Worm (Caenorhabditis elegans) whole organism, L4 larva: ENCODE results near the gene nkat-1.

Source experiments
- D1046.2 ChIP-seq: fragments of 200-800 bp; sonication (Bioruptor generic); IDR thresholded peaks from 2 replicates; pipeline ENCODE4 v1.3.6; 2022; ENCODE audit warnings: missing genetic modification characterization, missing compliant biosample characterization
- F10B5.3 ChIP-seq: sonication (generic microtip); optimal IDR thresholded peaks from 2 replicates; lab custom pipeline; 2016; ENCODE audit warnings: mild to moderate bottlenecking, missing genetic modification characterization, missing compliant biosample characterization
- F26F4.8 ChIP-seq: fragments of 200-800 bp; sonication (Bioruptor generic); conservative IDR thresholded peaks from 2 replicates; pipeline ENCODE4 v1.3.6; 2022; ENCODE audit warnings: missing genetic modification characterization, missing compliant biosample characterization
- F37D6.2 ChIP-seq: sonication (generic microtip); optimal IDR thresholded peaks from 2 replicates; lab custom pipeline; 2016; ENCODE audit warnings: mild to moderate bottlenecking, missing genetic modification characterization, missing compliant biosample characterization
- F44E2.7 ChIP-seq: fragments of 200-800 bp; sonication (Bioruptor generic); IDR thresholded peaks from 2 replicates; pipeline ENCODE4 v2.1.2; 2022; ENCODE audit warnings: missing genetic modification characterization, missing compliant biosample characterization
- R02D3.7 ChIP-seq: fragments of 150-350 bp; sonication (generic microtip); optimal IDR thresholded peaks from 3 replicates; lab custom pipeline; 2014; ENCODE audit warnings: missing biosample characterization, missing genetic modification characterization
- T20F7.1 ChIP-seq: fragments of 200-800 bp; sonication (Bioruptor generic); optimal IDR thresholded peaks from 2 replicates; lab custom pipeline; 2018; ENCODE audit warnings: mild to moderate bottlenecking, missing genetic modification characterization, missing compliant biosample characterization
- Y105C5A.15 ChIP-seq: fragments of 200-800 bp; sonication (Bioruptor generic); IDR thresholded peaks from 2 replicates; pipeline ENCODE4 v1.3.6; 2022; ENCODE audit warnings: missing genetic modification characterization, missing compliant biosample characterization
- Y48G9A.11 ChIP-seq: fragments of 200-800 bp; sonication (Bioruptor generic); IDR thresholded peaks from 2 replicates; pipeline ENCODE4 v1.3.6; 2022; ENCODE audit warnings: missing genetic modification reagents, missing genetic modification characterization, missing compliant biosample characterization
- ZK337.2 ChIP-seq: fragments of 200-800 bp; sonication (Bioruptor generic); IDR thresholded peaks from 2 replicates; pipeline ENCODE4 v1.3.6; 2022; ENCODE audit warnings: missing genetic modification reagents, missing genetic modification characterization, missing compliant biosample characterization
- aha-1 ChIP-seq: fragments of 150-350 bp; peaks from one replicate; lab custom pipeline; 2014; ENCODE audit warnings: missing biosample characterization, missing genetic modification characterization
- aly-2 ChIP-seq: sonication (generic microtip); optimal IDR thresholded peaks from 2 replicates; lab custom pipeline; 2018; ENCODE audit warnings: missing biosample characterization, missing genetic modification characterization
- ceh-44 ChIP-seq: fragments of 200-800 bp; sonication (Bioruptor generic); IDR thresholded peaks from 2 replicates; pipeline ENCODE4 v1.3.6; 2022; ENCODE audit warnings: missing genetic modification reagents, missing genetic modification characterization, missing compliant biosample characterization
- cey-2 ChIP-seq: sonication (generic microtip); optimal IDR thresholded peaks from 3 replicates; lab custom pipeline; 2017; ENCODE audit warnings: missing genetic modification characterization, mild to moderate bottlenecking, missing compliant biosample characterization, antibody characterized with exemption, borderline replicate concordance; ENCODE audit not compliant: insufficient read depth
- daf-8 ChIP-seq: fragments of 200-800 bp; sonication (Bioruptor generic); IDR thresholded peaks from 2 replicates; pipeline ENCODE4 v1.3.6; 2022; ENCODE audit warnings: missing genetic modification characterization, missing compliant biosample characterization
- dmd-9 ChIP-seq: fragments of 200-800 bp; sonication (Bioruptor generic); IDR thresholded peaks from 2 replicates; pipeline ENCODE4 v1.3.6; 2022; ENCODE audit warnings: missing genetic modification reagents, missing genetic modification characterization, missing compliant biosample characterization
- dpl-1 ChIP-seq: fragments of 150-350 bp; optimal IDR thresholded peaks from 2 replicates; lab custom pipeline; 2014; ENCODE audit warnings: missing biosample characterization, missing genetic modification reagents, missing genetic modification characterization
- duxl-1 ChIP-seq: sonication (generic microtip); optimal IDR thresholded peaks from 2 replicates; lab custom pipeline; 2016; ENCODE audit warnings: mild to moderate bottlenecking, missing genetic modification characterization, moderate library complexity, missing compliant biosample characterization; ENCODE audit not compliant: poor library complexity
- dve-1 ChIP-seq: sonication (generic microtip); optimal IDR thresholded peaks from 2 replicates; lab custom pipeline; 2017; ENCODE audit warnings: antibody characterized with exemption, mild to moderate bottlenecking, missing genetic modification characterization, missing compliant biosample characterization; ENCODE audit not compliant: insufficient read depth
- fkh-10 ChIP-seq: fragments of 150-350 bp; optimal IDR thresholded peaks from 2 replicates; lab custom pipeline; 2014; ENCODE audit warnings: missing biosample characterization, missing genetic modification reagents, missing genetic modification characterization
- fos-1 ChIP-seq: fragments of 150-350 bp; optimal IDR thresholded peaks from 2 replicates; lab custom pipeline; 2014; ENCODE audit warnings: missing biosample characterization, missing genetic modification characterization
- gei-8 ChIP-seq: fragments of 200-800 bp; sonication (Bioruptor generic); optimal IDR thresholded peaks from 2 replicates; lab custom pipeline; 2018; ENCODE audit warnings: mild to moderate bottlenecking, missing genetic modification characterization, missing compliant biosample characterization
- hif-1 ChIP-seq, 2 experiments: sonication (generic microtip); optimal IDR thresholded peaks; 2 replicates each; lab custom pipeline; 2016 to 2017; ENCODE audit warnings: missing compliant biosample characterization in 2 of 2, missing genetic modification characterization in 2 of 2, missing genetic modification reagents in 2 of 2, missing genotype in 2 of 2, mild to moderate bottlenecking in 1 of 2
- lim-7 ChIP-seq: fragments of 200-800 bp; sonication (Bioruptor generic); IDR thresholded peaks from 2 replicates; pipeline ENCODE4 v1.3.6; 2022; ENCODE audit warnings: missing genetic modification characterization, missing compliant biosample characterization
- lin-29 ChIP-seq: fragments of 200-800 bp; sonication (Bioruptor generic); IDR thresholded peaks from 2 replicates; pipeline ENCODE4 v1.3.6; 2022; ENCODE audit warnings: missing genetic modification reagents, missing genetic modification characterization, missing compliant biosample characterization
- lin-38 ChIP-seq: fragments of 200-800 bp; sonication (Bioruptor generic); IDR thresholded peaks from 2 replicates; pipeline ENCODE4 v1.3.6; 2022; ENCODE audit warnings: missing genetic modification reagents, missing genetic modification characterization, missing compliant biosample characterization
- lir-3 ChIP-seq: sonication (generic microtip); optimal IDR thresholded peaks from 2 replicates; lab custom pipeline; 2016; ENCODE audit warnings: mild to moderate bottlenecking, missing genetic modification characterization, missing compliant biosample characterization
- madf-9 ChIP-seq: fragments of 200-800 bp; sonication (Bioruptor generic); conservative IDR thresholded peaks from 2 replicates; pipeline ENCODE4 v1.3.6; 2022; ENCODE audit warnings: missing genetic modification reagents, missing genetic modification characterization, missing compliant biosample characterization
- mes-2 ChIP-seq: sonication (generic microtip); optimal IDR thresholded peaks from 2 replicates; lab custom pipeline; 2016; ENCODE audit warnings: missing genotype, mild to moderate bottlenecking, missing genetic modification characterization, missing compliant biosample characterization; ENCODE audit not compliant: poor library complexity, severe bottlenecking
- mxl-2 ChIP-seq: fragments of 200-800 bp; sonication (Bioruptor generic); conservative IDR thresholded peaks from 2 replicates; pipeline ENCODE4 v1.3.6; 2022; ENCODE audit warnings: missing genetic modification reagents, missing genetic modification characterization, missing compliant biosample characterization
- mxl-3 ChIP-seq: fragments of 200-800 bp; sonication (Bioruptor generic); optimal IDR thresholded peaks from 2 replicates; lab custom pipeline; 2018; ENCODE audit warnings: mild to moderate bottlenecking, missing genetic modification characterization, missing compliant biosample characterization
- nhr-111 ChIP-seq: fragments of 200-800 bp; sonication (Bioruptor generic); optimal IDR thresholded peaks from 2 replicates; lab custom pipeline; 2018; ENCODE audit warnings: mild to moderate bottlenecking, missing genetic modification characterization, missing compliant biosample characterization
- nhr-237 ChIP-seq: sonication (generic microtip); optimal IDR thresholded peaks from 2 replicates; lab custom pipeline; 2017; ENCODE audit warnings: missing biosample characterization, missing genetic modification characterization
- nhr-28 ChIP-seq: fragments of 150-350 bp; optimal IDR thresholded peaks from 2 replicates; lab custom pipeline; 2014; ENCODE audit warnings: missing biosample characterization, missing genetic modification characterization
- nhr-41 ChIP-seq: fragments of 200-800 bp; sonication (Bioruptor generic); IDR thresholded peaks from 2 replicates; pipeline ENCODE4 v1.3.6; 2022; ENCODE audit warnings: missing genetic modification reagents, missing genetic modification characterization, missing compliant biosample characterization
- nhr-48 ChIP-seq: sonication (generic microtip); optimal IDR thresholded peaks from 2 replicates; lab custom pipeline; 2016; ENCODE audit warnings: mild to moderate bottlenecking, missing genetic modification characterization, missing compliant biosample characterization
- nhr-6 ChIP-seq: fragments of 150-350 bp; optimal IDR thresholded peaks from 2 replicates; lab custom pipeline; 2014; ENCODE audit warnings: missing biosample characterization, missing genetic modification characterization
- nhr-76 ChIP-seq: fragments of 150-350 bp; optimal IDR thresholded peaks from 2 replicates; lab custom pipeline; 2014; ENCODE audit warnings: missing biosample characterization, missing genetic modification characterization
- pha-4 ChIP-seq, 2 experiments: fragments of 150-350 bp in 1 of 2; fragments of 200-800 bp in 1 of 2; sonication (Bioruptor generic) in 1 of 2; IDR thresholded peaks in 1 of 2; optimal IDR thresholded peaks in 1 of 2; 2 replicates each; pipeline versions ENCODE4 v1.3.6 to Lab custom; 2014 to 2022; ENCODE audit warnings: missing genetic modification characterization in 2 of 2, missing genetic modification reagents in 2 of 2, missing biosample characterization in 1 of 2, missing compliant biosample characterization in 1 of 2
- php-3 ChIP-seq: fragments of 200-800 bp; sonication (Bioruptor generic); IDR thresholded peaks from 2 replicates; pipeline ENCODE4 v1.3.6; 2022; ENCODE audit warnings: missing genetic modification reagents, missing genetic modification characterization, missing compliant biosample characterization
- pqm-1 ChIP-seq: sonication (generic microtip); optimal IDR thresholded peaks from 2 replicates; lab custom pipeline; 2017; ENCODE audit warnings: missing biosample characterization, missing genetic modification characterization
- saeg-2 ChIP-seq: fragments of 200-800 bp; sonication (Bioruptor generic); IDR thresholded peaks from 2 replicates; pipeline ENCODE4 v1.3.6; 2022; ENCODE audit warnings: missing genetic modification reagents, missing genetic modification characterization, missing compliant biosample characterization
- sdz-12 ChIP-seq: fragments of 200-800 bp; sonication (Bioruptor generic); optimal IDR thresholded peaks from 2 replicates; lab custom pipeline; 2018; ENCODE audit warnings: mild to moderate bottlenecking, missing genetic modification characterization, missing compliant biosample characterization
- snpc-4 ChIP-seq: fragments of 150-350 bp; optimal IDR thresholded peaks from 2 replicates; lab custom pipeline; 2014; ENCODE audit warnings: missing biosample characterization, missing genetic modification characterization
- spr-3 ChIP-seq: fragments of 200-800 bp; sonication (Bioruptor generic); optimal IDR thresholded peaks from 2 replicates; lab custom pipeline; 2018; ENCODE audit warnings: mild to moderate bottlenecking, missing genetic modification characterization, missing compliant biosample characterization
- tag-97 ChIP-seq: fragments of 200-800 bp; sonication (Bioruptor generic); IDR thresholded peaks from 2 replicates; pipeline ENCODE4 v1.3.6; 2022; ENCODE audit warnings: missing genetic modification characterization, missing compliant biosample characterization
- tra-1 ChIP-seq: fragments of 200-800 bp; sonication (Bioruptor generic); IDR thresholded peaks from 2 replicates; pipeline ENCODE4 v1.3.6; 2022; ENCODE audit warnings: missing genetic modification reagents, missing genetic modification characterization, missing compliant biosample characterization
- unc-39 ChIP-seq: sonication (generic microtip); optimal IDR thresholded peaks from 2 replicates; lab custom pipeline; 2017; ENCODE audit warnings: missing biosample characterization, missing genetic modification characterization
- zag-1 ChIP-seq: fragments of 150-350 bp; optimal IDR thresholded peaks from 2 replicates; lab custom pipeline; 2014; ENCODE audit warnings: missing biosample characterization, missing genetic modification characterization
- zfp-3 ChIP-seq: fragments of 200-800 bp; sonication (Bioruptor generic); conservative IDR thresholded peaks from 2 replicates; pipeline ENCODE4 v1.3.6; 2022; ENCODE audit warnings: missing genetic modification reagents, missing genetic modification characterization, missing compliant biosample characterization
- zip-11 ChIP-seq: fragments of 200-800 bp; sonication (Bioruptor generic); IDR thresholded peaks from 2 replicates; pipeline ENCODE4 v1.3.6; 2022; ENCODE audit warnings: missing genetic modification characterization, missing compliant biosample characterization
- zip-2 ChIP-seq: fragments of 150-350 bp; optimal IDR thresholded peaks from 2 replicates; lab custom pipeline; 2014; ENCODE audit warnings: missing biosample characterization, missing genetic modification characterization

nkat-1 gene

DNA sequence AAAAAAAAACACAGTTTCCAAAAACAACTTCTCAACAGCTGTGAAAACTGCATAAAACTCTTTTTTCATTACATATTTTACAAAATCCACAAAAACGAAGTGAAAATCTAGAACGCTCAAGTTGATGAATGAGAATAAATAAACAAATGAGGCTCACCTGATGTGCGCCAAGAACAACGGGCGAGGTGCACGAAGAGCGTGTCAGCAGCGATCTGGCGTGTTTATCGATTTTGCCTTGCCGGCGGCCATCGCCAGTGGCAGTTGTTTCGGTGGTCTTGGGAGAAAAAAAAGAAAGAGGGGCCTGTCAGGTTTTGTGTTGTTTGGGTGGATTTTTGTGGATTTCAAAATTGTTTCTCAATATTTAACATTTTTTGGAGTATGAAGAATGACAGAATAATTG is 33.9 kb upstream of the nkat-1 start, which contains the start of gene idhb-1 (continued):
- peak; percentile 47 for TF ChIP-seq F37D6.2
- no peak for TF ChIP-seq gei-8 (GFP tag; lab: Kevin White, UChicago)
- peak; percentile 26 for TF ChIP-seq nhr-28 (tag; lab: Kevin White, UChicago)
- no peak for TF ChIP-seq tag-97 (GFP tag; lab: Robert Waterston, UW)
- TF ChIP-seq unc-39 (tag; lab: Kevin White, UChicago), result no peak
- no peak for TF ChIP-seq nhr-6 (tag; lab: Kevin White, UChicago)
- no peak for TF ChIP-seq zip-2 (tag; lab: Kevin White, UChicago)
- TF ChIP-seq ZK337.2 (GFP tag; lab: Robert Waterston, UW), result no peak
- no peak for TF ChIP-seq Y48G9A.11 (GFP tag; lab: Robert Waterston, UW)
- no peak for TF ChIP-seq duxl-1 (tag; lab: Kevin White, UChicago)
- TF ChIP-seq nhr-41 (GFP tag; lab: Robert Waterston, UW), result no peak
- no peak for TF ChIP-seq nhr-48 (tag; lab: Kevin White, UChicago)
- no peak for TF ChIP-seq lin-38 (GFP tag; lab: Robert Waterston, UW)
- TF ChIP-seq pqm-1 (tag; lab: Kevin White, UChicago), result no peak
- peak; percentile 25 for TF ChIP-seq fkh-10 (GFP tag; lab: Kevin White, UChicago)
- TF ChIP-seq snpc-4 (tag; lab: Kevin White, UChicago), result peak; percentile 1
- TF ChIP-seq zag-1 (tag; lab: Kevin White, UChicago), result no peak
- TF ChIP-seq F44E2.7 (GFP tag; lab: Robert Waterston, UW), result no peak
- TF ChIP-seq nhr-237 (tag; lab: Kevin White, UChicago), result no peak
- TF ChIP-seq R02D3.7 (tag; lab: Kevin White, UChicago), result no peak
- TF ChIP-seq mes-2 (tag; lab: Kevin White, UChicago), result no peak
- no peak for TF ChIP-seq nhr-111 (GFP tag; lab: Kevin White, UChicago)
- no peak for TF ChIP-seq hif-1 (tag; optimal IDR thresholded peaks at IDR 0.05; lab: Kevin White, UChicago)
- TF ChIP-seq sdz-12 (GFP tag; lab: Kevin White, UChicago), result no peak
- peak; percentile 54; the same call in 1 of the 2 replicates for TF ChIP-seq pha-4 (GFP tag; IDR thresholded peaks at IDR 0.05; lab: Robert Waterston, UW)
- TF ChIP-seq pha-4 (tag; optimal IDR thresholded peaks at IDR 0.05; lab: Kevin White, UChicago), result no peak
- peak; percentile 85 for TF ChIP-seq dve-1 (tag; lab: Kevin White, UChicago)
- TF ChIP-seq fos-1 (tag; lab: Kevin White, UChicago), result no peak
- peak; percentile 69 for TF ChIP-seq aha-1 (tag; lab: Kevin White, UChicago)
- no peak for TF ChIP-seq tra-1 (GFP tag; lab: Robert Waterston, UW)
- TF ChIP-seq lir-3, result no peak
- peak; percentile 20 for TF ChIP-seq spr-3 (GFP tag; lab: Kevin White, UChicago)
- TF ChIP-seq ceh-44 (GFP tag; lab: Robert Waterston, UW), result no peak
- TF ChIP-seq php-3 (GFP tag; lab: Robert Waterston, UW), result no peak
- TF ChIP-seq lin-29 (GFP tag; lab: Robert Waterston, UW), result no peak
- TF ChIP-seq mxl-2 (GFP tag; lab: Robert Waterston, UW), result no peak
- TF ChIP-seq saeg-2 (GFP tag; lab: Robert Waterston, UW), result no peak
- TF ChIP-seq D1046.2, result no peak
- no peak for TF ChIP-seq zfp-3 (GFP tag; lab: Robert Waterston, UW)
- no peak for TF ChIP-seq F26F4.8 (GFP tag; lab: Robert Waterston, UW)
- TF ChIP-seq mxl-3 (GFP tag; lab: Kevin White, UChicago), result peak; percentile 72
- TF ChIP-seq Y105C5A.15 (GFP tag; lab: Robert Waterston, UW), result no peak
- TF ChIP-seq lim-7 (GFP tag; lab: Robert Waterston, UW), result no peak
- TF ChIP-seq madf-9 (GFP tag; lab: Robert Waterston, UW), result no peak
- TF ChIP-seq T20F7.1 (GFP tag; lab: Kevin White, UChicago), result peak; percentile 28
- TF ChIP-seq F10B5.3 (tag; lab: Kevin White, UChicago), result no peak
- no peak for TF ChIP-seq aly-2 (tag; lab: Kevin White, UChicago)
- no peak for TF ChIP-seq zip-11 (GFP tag; lab: Robert Waterston, UW)
- no peak for TF ChIP-seq dmd-9 (GFP tag; lab: Robert Waterston, UW)
- TF ChIP-seq cey-2, result no peak
- TF ChIP-seq dpl-1 (GFP tag; lab: Kevin White, UChicago), result peak; percentile 68
- no peak for TF ChIP-seq nhr-76 (tag; lab: Kevin White, UChicago)
- TF ChIP-seq daf-8 (GFP tag; lab: Robert Waterston, UW), result no peak
